Fruit fly (Drosophila melanogaster) whole organism, embryonic: ENCODE data around the gene Alg12.

ENCODE experiments used
- BEAF-32 ChIP-seq: fragments of 200-800 bp; sonication (Bioruptor generic); optimal IDR thresholded peaks from 3 replicates; lab custom pipeline; 2017; ENCODE audit warnings: missing biosample characterization, missing genetic modification characterization, mild to moderate bottlenecking, moderate library complexity, missing genetic modification reagents
- CG10366 ChIP-seq: fragments of 200-800 bp; sonication (Bioruptor generic); IDR thresholded peaks from 2 replicates; pipeline ENCODE4 v1.3.6; 2022; ENCODE audit warnings: missing biosample characterization, missing genetic modification characterization
- CG10431 ChIP-seq: fragments of 200-800 bp; sonication (Bioruptor generic); optimal IDR thresholded peaks from 3 replicates; lab custom pipeline; 2018; ENCODE audit warnings: missing biosample characterization, mild to moderate bottlenecking, missing genetic modification characterization
- CG10565 ChIP-seq: fragments of 200-800 bp; sonication (Bioruptor generic); optimal IDR thresholded peaks from 3 replicates; lab custom pipeline; 2016; ENCODE audit warnings: missing biosample characterization, mild to moderate bottlenecking, missing genetic modification characterization
- CG11695 ChIP-seq: fragments of 200-800 bp; sonication (Bioruptor generic); IDR thresholded peaks from 3 replicates; pipeline ENCODE4 v1.3.6; 2022; ENCODE audit warnings: missing biosample characterization, missing genetic modification characterization
- CG13296 ChIP-seq: fragments of 200-800 bp; sonication (Bioruptor generic); optimal IDR thresholded peaks from 3 replicates; lab custom pipeline; 2018; ENCODE audit warnings: missing biosample characterization, mild to moderate bottlenecking, missing genetic modification characterization
- CG13775 ChIP-seq: fragments of 200-800 bp; sonication (Bioruptor generic); optimal IDR thresholded peaks from 3 replicates; lab custom pipeline; 2017; ENCODE audit warnings: missing biosample characterization, mild to moderate bottlenecking, missing genetic modification characterization
- CG17328 ChIP-seq: fragments of 200-800 bp; sonication (Bioruptor generic); IDR thresholded peaks from 2 replicates; pipeline ENCODE4 v1.3.6; 2022; ENCODE audit warnings: missing biosample characterization, missing genetic modification characterization
- CG17359 ChIP-seq: fragments of 200-800 bp; sonication (Bioruptor generic); optimal IDR thresholded peaks from 3 replicates; lab custom pipeline; 2018; ENCODE audit warnings: missing biosample characterization, mild to moderate bottlenecking, missing genetic modification characterization, moderate library complexity
- CG32532 ChIP-seq: fragments of 200-800 bp; sonication (Bioruptor generic); IDR thresholded peaks from 2 replicates; pipeline ENCODE4 v1.3.6; 2022; ENCODE audit warnings: missing biosample characterization, missing genetic modification characterization
- CG34224 ChIP-seq: fragments of 200-800 bp; sonication (Bioruptor generic); IDR thresholded peaks from 3 replicates; pipeline ENCODE4 v1.3.6; 2022; ENCODE audit warnings: missing biosample characterization, missing genetic modification characterization; ENCODE audit not compliant: partially characterized antibody
- CG3726 ChIP-seq: fragments of 200-800 bp; sonication (Bioruptor generic); IDR thresholded peaks from 3 replicates; pipeline ENCODE4, ENCODE4 v1.3.6; 2022; ENCODE audit warnings: missing biosample characterization, missing genetic modification characterization
- CG4282 ChIP-seq: fragments of 200-800 bp; sonication (Bioruptor generic); optimal IDR thresholded peaks from 2 replicates; lab custom pipeline; 2016; ENCODE audit warnings: missing biosample characterization, missing genetic modification characterization
- CG4360 ChIP-seq: fragments of 200-800 bp; sonication (Bioruptor generic); IDR thresholded peaks from 2 replicates; pipeline ENCODE4 v1.3.6; 2022; ENCODE audit warnings: missing biosample characterization, missing genetic modification characterization
- CG4730 ChIP-seq: fragments of 200-800 bp; sonication (Bioruptor generic); IDR thresholded peaks from 2 replicates; pipeline ENCODE4 v1.3.6; 2022; ENCODE audit warnings: missing biosample characterization, missing genetic modification characterization
- CG5953 ChIP-seq: fragments of 200-800 bp; sonication (Bioruptor generic); IDR thresholded peaks from 2 replicates; pipeline ENCODE4 v1.3.6; 2022; ENCODE audit warnings: missing biosample characterization, missing genetic modification characterization
- CG7556 ChIP-seq: fragments of 200-800 bp; sonication (Bioruptor generic); optimal IDR thresholded peaks from 2 replicates; lab custom pipeline; 2017; ENCODE audit warnings: missing biosample characterization, mild to moderate bottlenecking, missing genetic modification characterization
- CG7963 ChIP-seq: fragments of 200-800 bp; sonication (Bioruptor generic); IDR thresholded peaks from 3 replicates; pipeline ENCODE4 v1.3.6; 2022; ENCODE audit warnings: missing biosample characterization, missing genetic modification characterization; ENCODE audit not compliant: partially characterized antibody
- CG8089 ChIP-seq: fragments of 200-800 bp; sonication (Bioruptor generic); optimal IDR thresholded peaks from 3 replicates; lab custom pipeline; 2016; ENCODE audit warnings: missing biosample characterization, missing genetic modification characterization
- CG8388 ChIP-seq: fragments of 200-800 bp; sonication (Bioruptor generic); optimal IDR thresholded peaks from 2 replicates; lab custom pipeline; 2019; ENCODE audit warnings: missing biosample characterization, mild to moderate bottlenecking, missing genetic modification characterization, moderate library complexity
- CG9727 ChIP-seq: fragments of 200-800 bp; sonication (Bioruptor generic); optimal IDR thresholded peaks from 3 replicates; lab custom pipeline; 2017; ENCODE audit warnings: missing biosample characterization, mild to moderate bottlenecking, missing genetic modification characterization
- D19A ChIP-seq: fragments of 200-800 bp; optimal IDR thresholded peaks from 3 replicates; lab custom pipeline; 2019; ENCODE audit warnings: missing biosample characterization, mild to moderate bottlenecking, missing genetic modification characterization, moderate library complexity
- Dll ChIP-seq: fragments of 200-800 bp; sonication (Bioruptor generic); IDR thresholded peaks from 4 replicates; pipeline ENCODE4 v1.3.6; 2022; ENCODE audit warnings: missing biosample characterization, missing genetic modification characterization; ENCODE audit not compliant: partially characterized antibody
- Doc2 ChIP-seq: fragments of 200-800 bp; sonication (Bioruptor generic); IDR thresholded peaks from 2 replicates; pipeline ENCODE4 v1.3.6; 2022; ENCODE audit warnings: missing biosample characterization, missing genetic modification characterization
- Ets97D ChIP-seq: fragments of 200-800 bp; sonication (Bioruptor generic); optimal IDR thresholded peaks from 3 replicates; lab custom pipeline; 2016; ENCODE audit warnings: missing biosample characterization, missing genetic modification characterization
- Hmx ChIP-seq: fragments of 200-800 bp; sonication (Bioruptor generic); optimal IDR thresholded peaks from 2 replicates; lab custom pipeline; 2016; ENCODE audit warnings: missing biosample characterization, missing genetic modification characterization
- Lhr ChIP-seq: fragments of 200-800 bp; sonication (Bioruptor generic); optimal IDR thresholded peaks from 3 replicates; lab custom pipeline; 2017; ENCODE audit warnings: mild to moderate bottlenecking, missing biosample characterization, missing genetic modification reagents, missing genetic modification characterization
- MESR4 ChIP-seq: fragments of 200-800 bp; sonication (Bioruptor generic); optimal IDR thresholded peaks from 2 replicates; lab custom pipeline; 2018; ENCODE audit warnings: missing biosample characterization, mild to moderate bottlenecking, missing genetic modification characterization, moderate library complexity
- Nf-YC ChIP-seq: fragments of 200-800 bp; optimal IDR thresholded peaks from 3 replicates; lab custom pipeline; 2019; ENCODE audit warnings: missing biosample characterization, mild to moderate bottlenecking, missing genetic modification characterization, moderate library complexity
- Oaz ChIP-seq: fragments of 200-800 bp; sonication (Bioruptor generic); IDR thresholded peaks from 2 replicates; pipeline ENCODE4 v1.3.6; 2022; ENCODE audit warnings: missing biosample characterization, missing genetic modification characterization
- Opbp ChIP-seq: fragments of 200-800 bp; sonication (Bioruptor generic); IDR thresholded peaks from 3 replicates; pipeline ENCODE4 v1.3.6; 2022; ENCODE audit warnings: missing biosample characterization, missing genetic modification characterization; ENCODE audit not compliant: partially characterized antibody
- Scr ChIP-seq: fragments of 200-800 bp; sonication (Bioruptor generic); IDR thresholded peaks from 2 replicates; pipeline ENCODE4 v1.3.6; 2022; ENCODE audit warnings: missing biosample characterization, missing genetic modification characterization; ENCODE audit not compliant: partially characterized antibody
- ash1 ChIP-seq: fragments of 200-800 bp; sonication (Bioruptor generic); optimal IDR thresholded peaks from 2 replicates; lab custom pipeline; 2018; ENCODE audit warnings: missing biosample characterization, mild to moderate bottlenecking, missing genetic modification characterization
- btn ChIP-seq: fragments of 200-800 bp; sonication (Bioruptor generic); optimal IDR thresholded peaks from 2 replicates; lab custom pipeline; 2016; ENCODE audit warnings: missing biosample characterization, missing genetic modification characterization
- chm ChIP-seq: fragments of 200-800 bp; sonication (Bioruptor generic); IDR thresholded peaks from 2 replicates; pipeline ENCODE4 v1.3.6; 2022; ENCODE audit warnings: missing biosample characterization, missing genetic modification characterization
- cwo ChIP-seq: fragments of 200-800 bp; sonication (Bioruptor generic); optimal IDR thresholded peaks from 3 replicates; lab custom pipeline; 2017; ENCODE audit warnings: missing biosample characterization, missing genetic modification characterization, mild to moderate bottlenecking, moderate library complexity, missing genetic modification reagents
- ems ChIP-seq: fragments of 200-800 bp; sonication (Bioruptor generic); optimal IDR thresholded peaks from 3 replicates; lab custom pipeline; 2016; ENCODE audit warnings: missing biosample characterization, missing genetic modification characterization
- ewg ChIP-seq: fragments of 200-800 bp; sonication (Bioruptor generic); optimal IDR thresholded peaks from 3 replicates; lab custom pipeline; 2017; ENCODE audit warnings: mild to moderate bottlenecking, missing biosample characterization, missing genetic modification reagents, missing genetic modification characterization
- hbn ChIP-seq: fragments of 200-800 bp; sonication (Bioruptor generic); IDR thresholded peaks from 2 replicates; pipeline ENCODE4 v1.3.6; 2022; ENCODE audit warnings: missing biosample characterization, missing genetic modification characterization; ENCODE audit not compliant: partially characterized antibody
- insv ChIP-seq, 2 experiments: fragments of 200-800 bp; sonication (Bioruptor generic); optimal IDR thresholded peaks; 3 replicates each; lab custom pipeline; 2016 to 2018; ENCODE audit warnings: missing biosample characterization in 2 of 2, missing genetic modification characterization in 2 of 2
- jumu ChIP-seq: fragments of 200-800 bp; sonication (Bioruptor generic); optimal IDR thresholded peaks from 3 replicates; lab custom pipeline; 2016; ENCODE audit warnings: missing biosample characterization, missing genetic modification characterization
- kay ChIP-seq: fragments of 200-800 bp; sonication (Bioruptor generic); optimal IDR thresholded peaks from 2 replicates; lab custom pipeline; 2016; ENCODE audit warnings: missing biosample characterization, missing genetic modification characterization
- ken ChIP-seq: fragments of 200-800 bp; sonication (Bioruptor generic); IDR thresholded peaks from 3 replicates; pipeline ENCODE4 v1.3.6; 2022; ENCODE audit warnings: missing biosample characterization, missing genetic modification characterization
- lola ChIP-seq, 3 experiments: fragments of >200 bp in 2 of 3; fragments of 200-800 bp in 1 of 3; sonication (Bioruptor generic) in 1 of 3; optimal IDR thresholded peaks; 2 replicates each; lab custom pipeline; 2017 to 2019; ENCODE audit warnings: missing biosample characterization in 3 of 3, missing genetic modification characterization in 3 of 3, mild to moderate bottlenecking in 1 of 3, moderate library complexity in 1 of 3
- luna ChIP-seq: fragments of 200-800 bp; sonication (Bioruptor generic); optimal IDR thresholded peaks from 2 replicates; lab custom pipeline; 2016; ENCODE audit warnings: missing biosample characterization, missing genetic modification characterization
- mam ChIP-seq: fragments of 200-800 bp; sonication (Bioruptor generic); optimal IDR thresholded peaks from 3 replicates; lab custom pipeline; 2016; ENCODE audit warnings: missing biosample characterization, missing genetic modification characterization
- nau ChIP-seq: fragments of 200-800 bp; sonication (Bioruptor generic); optimal IDR thresholded peaks from 3 replicates; lab custom pipeline; 2017; ENCODE audit warnings: missing biosample characterization, mild to moderate bottlenecking, missing genetic modification characterization, missing genetic modification reagents
- schlank ChIP-seq: fragments of 200-800 bp; sonication (Bioruptor generic); optimal IDR thresholded peaks from 2 replicates; lab custom pipeline; 2018; ENCODE audit warnings: missing biosample characterization, mild to moderate bottlenecking, missing genetic modification characterization
- scrt ChIP-seq: fragments of 200-800 bp; sonication (Bioruptor generic); optimal IDR thresholded peaks from 2 replicates; lab custom pipeline; 2018; ENCODE audit warnings: missing biosample characterization, mild to moderate bottlenecking, missing genetic modification characterization, moderate library complexity
- slou ChIP-seq: fragments of 200-800 bp; sonication (Bioruptor generic); optimal IDR thresholded peaks from 3 replicates; lab custom pipeline; 2016; ENCODE audit warnings: missing biosample characterization, missing genetic modification characterization
- zen ChIP-seq: fragments of 200-800 bp; sonication (Bioruptor generic); optimal IDR thresholded peaks from 3 replicates; lab custom pipeline; 2018; ENCODE audit warnings: missing biosample characterization, mild to moderate bottlenecking, missing genetic modification characterization, moderate library complexity

Alg12 gene

DNA sequence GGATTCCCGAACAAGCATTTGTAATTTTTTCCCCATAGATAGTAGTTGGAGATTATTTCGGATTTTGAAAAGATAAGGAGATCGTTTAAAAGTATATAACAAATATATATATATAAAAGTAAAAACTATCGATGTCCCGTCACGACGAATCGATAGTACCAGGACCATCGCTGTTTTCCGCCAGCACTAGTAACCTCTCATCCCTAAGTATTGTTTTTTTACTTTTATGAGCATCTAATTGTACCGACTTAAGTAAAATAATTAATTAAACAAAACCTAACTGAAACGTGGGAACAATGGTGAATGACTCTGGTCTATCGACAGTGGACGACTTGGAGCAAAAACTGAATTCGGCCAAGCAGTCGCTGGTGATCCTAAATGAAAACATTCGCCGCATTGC lies 15.6 kb upstream of the Alg12 start, which contains the start of gene Pnn (continued):
- no peak for TF ChIP-seq chm (GFP tag; lab: Robert Waterston, UW)
- TF ChIP-seq Lhr, result no peak
- TF ChIP-seq CG34224, result peak; percentile 88
- TF ChIP-seq Oaz (GFP tag; lab: Robert Waterston, UW), result no peak
- TF ChIP-seq kay (GFP tag; lab: Kevin White, UChicago), result no peak
- no peak for TF ChIP-seq CG17328
- TF ChIP-seq MESR4 (GFP tag; lab: Kevin White, UChicago), result peak; percentile 75
- TF ChIP-seq Ets97D (GFP tag; lab: Kevin White, UChicago), result no peak
- no peak for TF ChIP-seq CG13296
- peak; percentile 87 for TF ChIP-seq hbn (GFP tag; lab: Robert Waterston, UW)
- TF ChIP-seq CG32532 (GFP tag; lab: Robert Waterston, UW), result no peak
- no peak for TF ChIP-seq CG13775 (GFP tag; lab: Kevin White, UChicago)
- TF ChIP-seq CG10366 (GFP tag; lab: Robert Waterston, UW), result no peak
- TF ChIP-seq lola (GFP tag; optimal IDR thresholded peaks at IDR 0.05; lab: Kevin White, UChicago), result no peak
- no peak for TF ChIP-seq CG7556 (GFP tag; lab: Kevin White, UChicago)
- no peak for TF ChIP-seq Hmx (GFP tag; lab: Kevin White, UChicago)
- no peak for TF ChIP-seq luna (GFP tag; lab: Kevin White, UChicago)
- no peak for TF ChIP-seq D19A
- peak; percentile 94 for TF ChIP-seq Opbp (GFP tag; lab: Robert Waterston, UW)
- no peak for TF ChIP-seq CG4282 (GFP tag; lab: Kevin White, UChicago)
- TF ChIP-seq CG4730, result no peak
- TF ChIP-seq slou (GFP tag; lab: Kevin White, UChicago), result no peak
- TF ChIP-seq BEAF-32 (GFP tag; lab: Kevin White, UChicago), result peak; percentile 84
- no peak for TF ChIP-seq nau (GFP tag; lab: Kevin White, UChicago)
- no peak for TF ChIP-seq ewg (GFP tag; lab: Kevin White, UChicago)
- no peak for TF ChIP-seq ash1 (GFP tag; lab: Kevin White, UChicago)
- TF ChIP-seq Scr (GFP tag; lab: Robert Waterston, UW), result peak; percentile 93
- no peak for TF ChIP-seq CG8388 (GFP tag; lab: Kevin White, UChicago)
- no peak for TF ChIP-seq CG9727 (GFP tag; lab: Kevin White, UChicago)
- no peak for TF ChIP-seq mam (GFP tag; lab: Kevin White, UChicago)
- no peak for TF ChIP-seq btn
- TF ChIP-seq jumu (GFP tag; lab: Kevin White, UChicago), result no peak
- TF ChIP-seq CG10565 (GFP tag; lab: Kevin White, UChicago), result no peak
- TF ChIP-seq CG8089 (GFP tag; lab: Kevin White, UChicago), result no peak
- no peak for TF ChIP-seq scrt
- no peak for TF ChIP-seq CG3726 (GFP tag; lab: Robert Waterston, UW)
- no peak for TF ChIP-seq Doc2 (GFP tag; lab: Robert Waterston, UW)
- TF ChIP-seq CG7963 (GFP tag; lab: Robert Waterston, UW), result peak; percentile 87
- TF ChIP-seq insv (GFP tag; optimal IDR thresholded peaks at IDR 0.05; lab: Kevin White, UChicago), result no peak
- TF ChIP-seq ken, result no peak
- TF ChIP-seq CG10431 (GFP tag; lab: Kevin White, UChicago), result no peak
- no peak for TF ChIP-seq cwo (GFP tag; lab: Kevin White, UChicago)
- no peak for TF ChIP-seq CG5953 (GFP tag; lab: Robert Waterston, UW)
- TF ChIP-seq CG11695 (GFP tag; lab: Robert Waterston, UW), result no peak
- TF ChIP-seq schlank (tag; lab: Kevin White, UChicago), result no peak
- TF ChIP-seq zen, result peak; percentile 39
- no peak for TF ChIP-seq CG17359
- TF ChIP-seq Nf-YC, result peak; percentile 32
- no peak for TF ChIP-seq CG4360
- TF ChIP-seq ems (GFP tag; lab: Kevin White, UChicago), result no peak
- peak; percentile 91 for TF ChIP-seq Dll (GFP tag; lab: Robert Waterston, UW)
